Worm (Caenorhabditis elegans): ENCODE data around the gene F54F7.8.

DNA sequence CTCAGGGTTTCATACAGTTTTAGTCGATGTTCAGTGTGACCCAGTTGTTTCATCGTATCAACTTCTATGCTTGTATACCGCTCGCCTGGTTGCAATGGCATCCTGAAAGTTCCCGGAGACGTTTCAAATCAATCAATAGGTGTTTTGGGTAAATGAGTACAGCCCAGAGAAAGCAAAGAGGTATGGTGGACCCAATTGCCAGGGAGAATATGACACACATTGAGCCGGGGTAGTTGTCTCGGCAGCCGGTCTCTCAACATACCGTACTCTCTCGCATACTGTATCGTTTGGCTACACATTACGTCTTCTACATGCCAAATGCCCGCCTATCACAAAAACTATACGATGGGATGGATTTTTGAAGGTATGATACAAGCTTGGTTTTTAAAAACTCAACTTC is 43.2 kb upstream of the F54F7.8 start, which contains the start of gene Y62H9A.9:
- TF ChIP-seq drap-1 (GFP tag; optimal IDR thresholded peaks at IDR 0.05) (no peak), nhr-12 (tag; optimal IDR thresholded peaks at IDR 0.05) (no peak), blmp-1 (tag; optimal IDR thresholded peaks at IDR 0.05) (no peak), ces-1 (GFP tag; optimal IDR thresholded peaks at IDR 0.05) (no peak), ceh-39 (tag; optimal IDR thresholded peaks at IDR 0.05) (no peak), lsy-2 (tag; optimal IDR thresholded peaks at IDR 0.05) (no peak), unc-62 (GFP tag; optimal IDR thresholded peaks at IDR 0.05) (no peak), snpc-4 (tag; optimal IDR thresholded peaks at IDR 0.05) (no peak), ceh-43 (GFP tag; optimal IDR thresholded peaks at IDR 0.05) (no peak), zip-8 (tag; optimal IDR thresholded peaks at IDR 0.05) (no peak), M03D4.4 (tag; optimal IDR thresholded peaks at IDR 0.05) (no peak)

All from whole organism, mixed stage, embryonic.